Worm (Caenorhabditis elegans): Measurements from ENCODE around the gene gipc-2.

DNA sequence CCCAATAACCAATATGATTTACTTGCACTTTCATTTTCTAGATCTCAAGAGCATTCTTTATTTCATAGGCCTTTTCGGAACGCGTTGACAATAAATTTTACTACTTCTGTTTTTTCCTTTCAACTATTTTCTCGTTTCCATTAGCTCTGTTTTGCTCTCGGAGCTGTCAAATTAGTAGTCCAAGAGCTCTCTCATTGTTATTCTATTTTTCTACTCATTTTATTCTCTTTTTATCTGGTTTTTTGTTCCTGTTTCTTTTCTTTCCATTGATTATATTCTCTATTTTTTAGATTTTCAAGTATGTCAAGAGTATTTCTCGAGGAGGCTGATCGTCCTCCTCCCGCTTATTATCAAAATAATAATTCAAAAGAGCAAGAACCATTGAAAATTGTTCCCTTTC lies 19.6 kb upstream of the gipc-2 start, which contains the start of gene T04B2.3:
- TF ChIP-seq B0310.2 (tag; optimal IDR thresholded peaks at IDR 0.05) (no peak), tbx-11 (GFP tag; IDR thresholded peaks at IDR 0.05) (no peak), ama-1 (optimal IDR thresholded peaks at IDR 0.05) (no peak), ceh-36 (tag; optimal IDR thresholded peaks at IDR 0.05) (no peak), hnd-1 (tag; optimal IDR thresholded peaks at IDR 0.05) (no peak), F13C5.2 (tag; optimal IDR thresholded peaks at IDR 0.05) (no peak), pes-1 (GFP tag; IDR thresholded peaks at IDR 0.05) (no peak)
